Fruit fly (Drosophila melanogaster) whole organism, embryonic: Measurements from ENCODE around the gene CG14545.

Experiments
- CG10147 ChIP-seq: fragments of 200-800 bp; sonication (Bioruptor generic); optimal IDR thresholded peaks from 2 replicates; lab custom pipeline; 2019; ENCODE audit warnings: missing biosample characterization, mild to moderate bottlenecking, missing genetic modification characterization, moderate library complexity
- CG10654 ChIP-seq: fragments of 200-800 bp; sonication (Bioruptor generic); optimal IDR thresholded peaks from 2 replicates; lab custom pipeline; 2016; ENCODE audit warnings: missing biosample characterization, missing genetic modification characterization
- CG11695 ChIP-seq: fragments of 200-800 bp; sonication (Bioruptor generic); IDR thresholded peaks from 3 replicates; pipeline ENCODE4 v1.3.6; 2022; ENCODE audit warnings: missing biosample characterization, missing genetic modification characterization
- CG12071 ChIP-seq: fragments of 200-800 bp; sonication (Bioruptor generic); optimal IDR thresholded peaks from 3 replicates; lab custom pipeline; 2018; ENCODE audit warnings: missing biosample characterization, mild to moderate bottlenecking, missing genetic modification characterization
- CG1233 ChIP-seq: fragments of 200-800 bp; sonication (Bioruptor generic); optimal IDR thresholded peaks from 4 replicates; lab custom pipeline; 2018; ENCODE audit warnings: missing biosample characterization, mild to moderate bottlenecking, missing genetic modification characterization
- CG13424 ChIP-seq: fragments of 200-800 bp; sonication (Bioruptor generic); optimal IDR thresholded peaks from 2 replicates; lab custom pipeline; 2019; ENCODE audit warnings: missing biosample characterization, mild to moderate bottlenecking, missing genetic modification characterization, moderate library complexity
- CG15269 ChIP-seq: fragments of 200-800 bp; sonication (Bioruptor generic); optimal IDR thresholded peaks from 2 replicates; lab custom pipeline; 2018; ENCODE audit warnings: missing biosample characterization, mild to moderate bottlenecking, missing genetic modification characterization, moderate library complexity
- CG15514 ChIP-seq: fragments of 200-800 bp; sonication (Bioruptor generic); optimal IDR thresholded peaks from 3 replicates; lab custom pipeline; 2017; ENCODE audit warnings: missing biosample characterization, missing genetic modification characterization, mild to moderate bottlenecking, moderate library complexity, missing genetic modification reagents
- CG16815 ChIP-seq: fragments of 200-800 bp; sonication (Bioruptor generic); optimal IDR thresholded peaks from 3 replicates; lab custom pipeline; 2017; ENCODE audit warnings: missing biosample characterization, mild to moderate bottlenecking, missing genetic modification characterization
- CG2116 ChIP-seq: fragments of 200-800 bp; sonication (Bioruptor generic); optimal IDR thresholded peaks from 3 replicates; lab custom pipeline; 2018; ENCODE audit warnings: missing biosample characterization, mild to moderate bottlenecking, missing genetic modification characterization
- CG31441 ChIP-seq: fragments of 200-800 bp; sonication (Bioruptor generic); IDR thresholded peaks from 2 replicates; pipeline ENCODE4 v1.3.6; 2022; ENCODE audit warnings: missing biosample characterization, missing genetic modification characterization
- CG32532 ChIP-seq: fragments of 200-800 bp; sonication (Bioruptor generic); IDR thresholded peaks from 2 replicates; pipeline ENCODE4 v1.3.6; 2022; ENCODE audit warnings: missing biosample characterization, missing genetic modification characterization
- CG3281 ChIP-seq: fragments of 200-800 bp; sonication (Bioruptor generic); optimal IDR thresholded peaks from 3 replicates; lab custom pipeline; 2017; ENCODE audit warnings: missing biosample characterization, mild to moderate bottlenecking, missing genetic modification characterization
- CG4424 ChIP-seq: fragments of 200-800 bp; sonication (Bioruptor generic); optimal IDR thresholded peaks from 3 replicates; lab custom pipeline; 2016; ENCODE audit warnings: missing biosample characterization, missing genetic modification characterization
- CG4820 ChIP-seq: fragments of 200-800 bp; sonication (Bioruptor generic); optimal IDR thresholded peaks from 3 replicates; lab custom pipeline; 2016; ENCODE audit warnings: missing biosample characterization, missing genetic modification characterization
- CG5180 ChIP-seq: fragments of 200-800 bp; sonication (Bioruptor generic); optimal IDR thresholded peaks from 3 replicates; lab custom pipeline; 2017; ENCODE audit warnings: missing biosample characterization, missing genetic modification characterization, mild to moderate bottlenecking, moderate library complexity, missing genetic modification reagents
- CG6254 ChIP-seq: fragments of 200-800 bp; sonication (Bioruptor generic); optimal IDR thresholded peaks from 3 replicates; lab custom pipeline; 2017; ENCODE audit warnings: mild to moderate bottlenecking, missing biosample characterization, missing genetic modification reagents, missing genetic modification characterization
- CG7357 ChIP-seq: fragments of 200-800 bp; sonication (Bioruptor generic); IDR thresholded peaks from 3 replicates; pipeline ENCODE4 v1.3.6; 2022; ENCODE audit warnings: missing biosample characterization, missing genetic modification characterization
- CG8359 ChIP-seq: fragments of 200-800 bp; sonication (Bioruptor generic); optimal IDR thresholded peaks from 2 replicates; lab custom pipeline; 2017; ENCODE audit warnings: missing biosample characterization, mild to moderate bottlenecking, missing genetic modification characterization, borderline replicate concordance
- CG9437 ChIP-seq: fragments of 200-800 bp; sonication (Bioruptor generic); optimal IDR thresholded peaks from 2 replicates; lab custom pipeline; 2018; ENCODE audit warnings: missing biosample characterization, mild to moderate bottlenecking, missing genetic modification characterization
- CG9932 ChIP-seq: fragments of 200-800 bp; sonication (Bioruptor generic); IDR thresholded peaks from 2 replicates; pipeline ENCODE4 v1.3.6; 2022; ENCODE audit warnings: missing biosample characterization, missing genetic modification characterization
- D19A ChIP-seq: fragments of 200-800 bp; optimal IDR thresholded peaks from 3 replicates; lab custom pipeline; 2019; ENCODE audit warnings: missing biosample characterization, mild to moderate bottlenecking, missing genetic modification characterization, moderate library complexity
- Deaf1 ChIP-seq: fragments of 200-800 bp; optimal IDR thresholded peaks from 3 replicates; lab custom pipeline; 2019; ENCODE audit warnings: missing biosample characterization, mild to moderate bottlenecking, missing genetic modification characterization, moderate library complexity
- Fer1 ChIP-seq: fragments of 200-800 bp; sonication (Bioruptor generic); optimal IDR thresholded peaks from 2 replicates; lab custom pipeline; 2017; ENCODE audit warnings: missing biosample characterization, mild to moderate bottlenecking, missing genetic modification characterization
- Hmr ChIP-seq: fragments of 200-800 bp; sonication (Bioruptor generic); optimal IDR thresholded peaks from 3 replicates; lab custom pipeline; 2017; ENCODE audit warnings: mild to moderate bottlenecking, missing biosample characterization, missing genetic modification reagents, missing genetic modification characterization
- Med ChIP-seq: fragments of 200-800 bp; sonication (Bioruptor generic); peaks from one replicate; lab custom pipeline; 2016; ENCODE audit warnings: missing biosample characterization, missing genetic modification characterization, mild to moderate bottlenecking, inconsistent platforms, moderate library complexity
- Nf-YC ChIP-seq: fragments of 200-800 bp; optimal IDR thresholded peaks from 3 replicates; lab custom pipeline; 2019; ENCODE audit warnings: missing biosample characterization, mild to moderate bottlenecking, missing genetic modification characterization, moderate library complexity
- Xbp1 ChIP-seq: fragments of 200-800 bp; sonication (Bioruptor generic); optimal IDR thresholded peaks from 3 replicates; lab custom pipeline; 2016; ENCODE audit warnings: missing biosample characterization, mild to moderate bottlenecking, missing genetic modification characterization
- ara ChIP-seq: fragments of 200-800 bp; sonication (Bioruptor generic); IDR thresholded peaks from 2 replicates; pipeline ENCODE4 v1.3.6; 2022; ENCODE audit warnings: missing biosample characterization, missing genetic modification characterization
- bcd ChIP-seq: fragments of 200-800 bp; sonication (Bioruptor generic); optimal IDR thresholded peaks from 2 replicates; lab custom pipeline; 2017; ENCODE audit warnings: missing biosample characterization, mild to moderate bottlenecking, missing genetic modification characterization
- cwo ChIP-seq: fragments of 200-800 bp; sonication (Bioruptor generic); optimal IDR thresholded peaks from 3 replicates; lab custom pipeline; 2017; ENCODE audit warnings: missing biosample characterization, missing genetic modification characterization, mild to moderate bottlenecking, moderate library complexity, missing genetic modification reagents
- da ChIP-seq: fragments of 200-800 bp; sonication (Bioruptor generic); optimal IDR thresholded peaks from 2 replicates; lab custom pipeline; 2016; ENCODE audit warnings: missing biosample characterization, missing genetic modification characterization
- en ChIP-seq: fragments of 200-800 bp; sonication (Bioruptor generic); optimal IDR thresholded peaks from 2 replicates; lab custom pipeline; 2016; ENCODE audit warnings: missing biosample characterization, missing genetic modification characterization
- ewg ChIP-seq: fragments of 200-800 bp; sonication (Bioruptor generic); optimal IDR thresholded peaks from 3 replicates; lab custom pipeline; 2017; ENCODE audit warnings: mild to moderate bottlenecking, missing biosample characterization, missing genetic modification reagents, missing genetic modification characterization
- fd64A ChIP-seq: fragments of 200-800 bp; sonication (Bioruptor generic); optimal IDR thresholded peaks from 3 replicates; lab custom pipeline; 2018; ENCODE audit warnings: missing biosample characterization, mild to moderate bottlenecking, missing genetic modification characterization
- fd96Cb ChIP-seq: fragments of 200-800 bp; sonication (Bioruptor generic); optimal IDR thresholded peaks from 2 replicates; lab custom pipeline; 2018; ENCODE audit warnings: missing biosample characterization, mild to moderate bottlenecking, missing genetic modification characterization, moderate library complexity
- jigr1 ChIP-seq: fragments of 200-800 bp; sonication (Bioruptor generic); IDR thresholded peaks from 3 replicates; pipeline ENCODE4 v1.3.6; 2022; ENCODE audit warnings: missing biosample characterization, missing genetic modification characterization
- lov ChIP-seq, 2 experiments: fragments of 200-800 bp in 1 of 2; fragments of >200 bp in 1 of 2; sonication (Bioruptor generic) in 1 of 2; IDR thresholded peaks in 1 of 2; optimal IDR thresholded peaks in 1 of 2; 2 replicates in 1 of 2; 3 replicates in 1 of 2; pipeline versions ENCODE4 v1.3.6 to Lab custom; 2017 to 2022; ENCODE audit warnings: missing biosample characterization in 1 of 2, missing genetic modification characterization in 1 of 2
- luna ChIP-seq: fragments of 200-800 bp; sonication (Bioruptor generic); optimal IDR thresholded peaks from 2 replicates; lab custom pipeline; 2016; ENCODE audit warnings: missing biosample characterization, missing genetic modification characterization
- nmo ChIP-seq: fragments of 200-800 bp; sonication (Bioruptor generic); optimal IDR thresholded peaks from 2 replicates; lab custom pipeline; 2018; ENCODE audit warnings: missing biosample characterization, mild to moderate bottlenecking, missing genetic modification characterization, moderate library complexity
- pfk ChIP-seq: fragments of 200-800 bp; sonication (Bioruptor generic); optimal IDR thresholded peaks from 2 replicates; lab custom pipeline; 2018; ENCODE audit warnings: missing biosample characterization, mild to moderate bottlenecking, missing genetic modification characterization, moderate library complexity
- pzg ChIP-seq: fragments of 200-800 bp; sonication (Bioruptor generic); optimal IDR thresholded peaks from 3 replicates; lab custom pipeline; 2018; ENCODE audit warnings: missing biosample characterization, mild to moderate bottlenecking, missing genetic modification characterization, moderate library complexity
- rib ChIP-seq: fragments of 200-800 bp; sonication (Bioruptor generic); IDR thresholded peaks from 2 replicates; pipeline ENCODE4 v1.3.6; 2022; ENCODE audit warnings: missing biosample characterization, missing genetic modification characterization
- tin ChIP-seq: fragments of 200-800 bp; sonication (Bioruptor generic); optimal IDR thresholded peaks from 3 replicates; lab custom pipeline; 2016; ENCODE audit warnings: missing biosample characterization, missing genetic modification characterization
- vvl ChIP-seq: fragments of 200-800 bp; sonication (Bioruptor generic); IDR thresholded peaks from 2 replicates; pipeline ENCODE4 v1.3.6; 2022; ENCODE audit warnings: missing biosample characterization, missing genetic modification characterization
- wdn ChIP-seq: fragments of 200-800 bp; sonication (Bioruptor generic); IDR thresholded peaks from 2 replicates; pipeline ENCODE4 v1.3.6; 2022; ENCODE audit warnings: missing biosample characterization, missing genetic modification characterization

The CG14545 gene

dm6 chr3R:25880971-25881809 lies 30.1 kb upstream of the CG14545 start, which contains the start of gene Tsp96F (continued):
- TF ChIP-seq rib (GFP tag; lab: Robert Waterston, UW) (no peak), fd64A (GFP tag; lab: Kevin White, UChicago) (no peak), ara (GFP tag; lab: Robert Waterston, UW) (no peak), pzg (GFP tag; lab: Kevin White, UChicago) (peak; percentile 96), da (GFP tag; lab: Kevin White, UChicago) (no peak), CG7357 (GFP tag; lab: Robert Waterston, UW) (no peak), CG6254 (no peak), jigr1 (no peak), bcd (GFP tag; lab: Kevin White, UChicago) (peak; percentile 6), CG4820 (no peak), pfk (peak; percentile 10), lov (optimal IDR thresholded peaks at IDR 0.05; lab: Kevin White, UChicago) (no peak), lov (GFP tag; IDR thresholded peaks at IDR 0.05; lab: Robert Waterston, UW) (no peak), Med (GFP tag; lab: Kevin White, UChicago) (peak; percentile 83), CG3281 (GFP tag; lab: Kevin White, UChicago) (no peak), wdn (GFP tag; lab: Robert Waterston, UW) (no peak), CG2116 (GFP tag; lab: Kevin White, UChicago) (peak; percentile 32), ewg (GFP tag; lab: Kevin White, UChicago) (no peak), CG16815 (no peak)

dm6 chr3R:25880198-25880970 lies 29.3 kb upstream of the CG14545 start:
- peak; percentile 8 for TF ChIP-seq Deaf1 (tag; lab: Kevin White, UChicago)
- TF ChIP-seq CG32532 (GFP tag; lab: Robert Waterston, UW): 0 out of 2 replicates have a peak, but pooled peaks have one; percentile 40
- peak; percentile 1 for TF ChIP-seq Nf-YC (tag; lab: Kevin White, UChicago)
- TF ChIP-seq CG8359: peak; percentile 1
- TF ChIP-seq CG31441: peak; percentile 64; the same call in 1 of the 2 replicates
- peak; percentile 4 for TF ChIP-seq CG12071 (GFP tag; lab: Kevin White, UChicago)
- peak; percentile 10 for TF ChIP-seq CG15514
- TF ChIP-seq en: no peak
- TF ChIP-seq CG5180: peak; percentile 1
- TF ChIP-seq CG15269: peak; percentile 59
- TF ChIP-seq Fer1 (GFP tag; lab: Kevin White, UChicago): peak; percentile 49
- TF ChIP-seq CG11695 (GFP tag; lab: Robert Waterston, UW): 0 out of 3 replicates have a peak, but pooled peaks have one; percentile 41
- TF ChIP-seq CG4424 (GFP tag; lab: Kevin White, UChicago): peak; percentile 41
- TF ChIP-seq CG1233 (GFP tag; lab: Kevin White, UChicago): peak; percentile 35
- no peak for TF ChIP-seq luna (GFP tag; lab: Kevin White, UChicago)
- peak; percentile 58 for TF ChIP-seq cwo
- TF ChIP-seq D19A (tag; lab: Kevin White, UChicago): peak; percentile 50
- TF ChIP-seq CG13424: peak; percentile 58
- peak; percentile 47 for TF ChIP-seq CG9437 (GFP tag; lab: Kevin White, UChicago)
- peak; percentile 31 for TF ChIP-seq CG10654 (GFP tag; lab: Kevin White, UChicago)
- TF ChIP-seq Xbp1 (GFP tag; lab: Kevin White, UChicago): peak; percentile 31
- TF ChIP-seq CG9932 (GFP tag; lab: Robert Waterston, UW): peak; percentile 61
- peak; percentile 53 for TF ChIP-seq tin (GFP tag; lab: Kevin White, UChicago)
- TF ChIP-seq nmo (GFP tag; lab: Kevin White, UChicago): peak; percentile 63
- peak; percentile 56 for TF ChIP-seq CG10147 (GFP tag; lab: Kevin White, UChicago)
- TF ChIP-seq fd96Cb (tag; lab: Kevin White, UChicago): peak; percentile 49
- peak; percentile 63 for TF ChIP-seq vvl (GFP tag; lab: Robert Waterston, UW)
- peak; percentile 66 for TF ChIP-seq Hmr (GFP tag; lab: Kevin White, UChicago)
